Worm (Caenorhabditis elegans) whole organism, L1 larva: ENCODE data around the gene tmem-138.

Experiments used
- efl-1 ChIP-seq, 4 experiments: fragments of 150-350 bp; optimal IDR thresholded peaks in 3 of 4; peaks in 1 of 4; 1 replicate in 1 of 4; 2 replicates in 3 of 4; lab custom pipeline; 2014; ENCODE audit warnings: missing biosample characterization in 2 of 4, missing genetic modification characterization in 2 of 4, missing genetic modification reagents in 2 of 4
- irx-1 ChIP-seq: sonication (generic microtip); optimal IDR thresholded peaks from 2 replicates; lab custom pipeline; 2016; ENCODE audit warnings: missing genetic modification characterization, missing compliant biosample characterization
- mep-1 ChIP-seq: fragments of 150-350 bp; optimal IDR thresholded peaks from 2 replicates; lab custom pipeline; 2014; ENCODE audit warnings: missing biosample characterization, missing genetic modification characterization
- nhr-11 ChIP-seq: fragments of 150-350 bp; optimal IDR thresholded peaks from 2 replicates; lab custom pipeline; 2014; ENCODE audit warnings: missing biosample characterization, missing genetic modification characterization
- nhr-28 ChIP-seq: fragments of 150-350 bp; optimal IDR thresholded peaks from 2 replicates; lab custom pipeline; 2014; ENCODE audit warnings: missing biosample characterization, missing genetic modification characterization
- nhr-90 ChIP-seq: sonication (generic microtip); optimal IDR thresholded peaks from 2 replicates; lab custom pipeline; 2016; ENCODE audit warnings: mild to moderate bottlenecking, missing genetic modification characterization, missing compliant biosample characterization; ENCODE audit not compliant: poor library complexity
- pqm-1 ChIP-seq: sonication (generic microtip); optimal IDR thresholded peaks from 3 replicates; lab custom pipeline; 2017; ENCODE audit warnings: missing biosample characterization, missing genetic modification characterization
- unc-130 ChIP-seq: fragments of 150-350 bp; optimal IDR thresholded peaks from 2 replicates; lab custom pipeline; 2017; ENCODE audit warnings: missing biosample characterization, missing genetic modification characterization, inconsistent platforms
- unc-30 ChIP-seq: sonication (generic microtip); optimal IDR thresholded peaks from 2 replicates; lab custom pipeline; 2017; ENCODE audit warnings: missing biosample characterization, missing genetic modification characterization
- unc-62 ChIP-seq: fragments of 150-350 bp; optimal IDR thresholded peaks from 2 replicates; lab custom pipeline; 2014; ENCODE audit warnings: missing biosample characterization, missing genetic modification reagents, missing genetic modification characterization
- ztf-4 ChIP-seq: fragments of 150-350 bp; optimal IDR thresholded peaks from 2 replicates; lab custom pipeline; 2014; ENCODE audit warnings: missing biosample characterization, missing genetic modification characterization

ce11 chrII:8129495-8130010 lies 27.6 kb upstream of the tmem-138 start, which contains the start of gene ulp-4:
- TF ChIP-seq nhr-11 (no peak), efl-1 (optimal IDR thresholded peaks at IDR 0.05; lab: Kevin White, UChicago) (no peak), efl-1 (GFP tag; optimal IDR thresholded peaks at IDR 0.05 in 1 of 2; lab: Kevin White, UChicago) (no peak), unc-130 (tag; lab: Kevin White, UChicago) (no peak), nhr-90 (tag; lab: Kevin White, UChicago) (no peak), mep-1 (tag; lab: Kevin White, UChicago) (peak; percentile 34), unc-62 (GFP tag; lab: Kevin White, UChicago) (no peak), irx-1 (tag; lab: Kevin White, UChicago) (no peak), unc-30 (tag; lab: Kevin White, UChicago) (no peak), nhr-28 (tag; lab: Kevin White, UChicago) (no peak), pqm-1 (tag; lab: Kevin White, UChicago) (no peak), ztf-4 (tag; lab: Kevin White, UChicago) (no peak)
